Worm (Caenorhabditis elegans) whole organism, L4/young adult: ENCODE data around the gene sds-22.

Experiments used
- W03F9.2 ChIP-seq: fragments of 150-350 bp; optimal IDR thresholded peaks from 2 replicates; lab custom pipeline; 2014; ENCODE audit warnings: missing biosample characterization, missing genetic modification characterization
- him-1 ChIP-seq: sonication (generic microtip); optimal IDR thresholded peaks from 2 replicates; lab custom pipeline; 2016; ENCODE audit warnings: missing genotype, missing genetic modification reagents, missing genetic modification characterization, missing compliant biosample characterization

DNA sequence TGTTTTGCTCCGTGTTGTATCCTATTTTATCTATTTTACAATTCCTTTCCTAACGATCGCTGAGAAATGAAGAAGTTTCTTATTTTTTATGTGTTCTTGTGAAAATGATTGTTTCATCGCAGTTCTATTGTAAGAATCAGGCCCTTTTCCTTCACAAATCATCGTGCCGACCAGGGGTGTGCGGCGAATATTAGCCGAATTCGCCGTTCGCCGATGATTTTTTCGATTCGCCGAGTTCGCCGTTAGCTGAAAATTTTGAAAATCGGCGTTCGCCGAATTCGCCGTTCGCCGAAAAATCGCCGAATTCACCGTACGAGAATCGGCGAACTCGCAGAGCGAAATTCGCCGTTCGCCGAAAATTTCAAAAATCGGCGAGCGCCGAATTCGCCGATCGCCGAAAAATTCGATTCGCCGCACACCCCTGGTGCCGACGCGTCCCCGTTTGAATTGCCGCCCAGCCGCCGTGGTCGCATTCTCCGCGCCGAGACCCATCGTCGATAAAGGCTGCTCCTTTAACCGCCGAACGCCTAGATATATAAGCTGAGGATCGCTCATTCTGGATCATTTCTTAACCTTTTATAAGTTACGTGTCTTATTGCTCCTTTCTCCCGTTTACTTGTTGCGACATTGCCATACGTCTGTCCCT is 5.4 kb downstream of the sds-22 start:
- TF ChIP-seq him-1 (tag; lab: Kevin White, UChicago) (no peak), W03F9.2 (tag; lab: Kevin White, UChicago) (no peak)
